Worm (Caenorhabditis elegans) whole organism, L4 larva: ENCODE data around the gene psr-1.

ENCODE experiments used
- F10B5.3 ChIP-seq: sonication (generic microtip); optimal IDR thresholded peaks from 2 replicates; lab custom pipeline; 2016; ENCODE audit warnings: mild to moderate bottlenecking, missing genetic modification characterization, missing compliant biosample characterization
- F37D6.2 ChIP-seq: sonication (generic microtip); optimal IDR thresholded peaks from 2 replicates; lab custom pipeline; 2016; ENCODE audit warnings: mild to moderate bottlenecking, missing genetic modification characterization, missing compliant biosample characterization
- Y48G9A.11 ChIP-seq: fragments of 200-800 bp; sonication (Bioruptor generic); IDR thresholded peaks from 2 replicates; pipeline ENCODE4 v1.3.6; 2022; ENCODE audit warnings: missing genetic modification reagents, missing genetic modification characterization, missing compliant biosample characterization
- Y5F2A.4 ChIP-seq: fragments of 200-800 bp; sonication (Bioruptor generic); optimal IDR thresholded peaks from 2 replicates; lab custom pipeline; 2018; ENCODE audit warnings: mild to moderate bottlenecking, missing genetic modification characterization, missing compliant biosample characterization
- ZK546.5 ChIP-seq, 2 experiments: sonication (generic microtip); optimal IDR thresholded peaks; 2 replicates each; lab custom pipeline; 2017; ENCODE audit warnings: missing biosample characterization in 2 of 2, missing genetic modification characterization in 2 of 2
- aha-1 ChIP-seq: fragments of 150-350 bp; peaks from one replicate; lab custom pipeline; 2014; ENCODE audit warnings: missing biosample characterization, missing genetic modification characterization
- arid-1 ChIP-seq: fragments of 200-800 bp; sonication (Bioruptor generic); conservative IDR thresholded peaks from 2 replicates; pipeline ENCODE4 v1.3.6; 2022; ENCODE audit warnings: missing genetic modification reagents, missing genetic modification characterization, missing compliant biosample characterization
- ceh-62 ChIP-seq: sonication (generic microtip); optimal IDR thresholded peaks from 2 replicates; lab custom pipeline; 2017; ENCODE audit warnings: missing biosample characterization, missing genetic modification characterization
- ces-1 ChIP-seq: fragments of 150-350 bp; sonication (generic microtip); optimal IDR thresholded peaks from 4 replicates; lab custom pipeline; 2014; ENCODE audit warnings: missing biosample characterization, missing genetic modification reagents, missing genetic modification characterization
- ctbp-1 ChIP-seq: fragments of 200-800 bp; sonication (Bioruptor generic); IDR thresholded peaks from 2 replicates; pipeline ENCODE4 v1.3.6; 2022; ENCODE audit warnings: missing genetic modification reagents, missing genetic modification characterization, missing compliant biosample characterization
- gei-8 ChIP-seq: fragments of 200-800 bp; sonication (Bioruptor generic); optimal IDR thresholded peaks from 2 replicates; lab custom pipeline; 2018; ENCODE audit warnings: mild to moderate bottlenecking, missing genetic modification characterization, missing compliant biosample characterization
- hlh-30 ChIP-seq: sonication (generic microtip); optimal IDR thresholded peaks from 2 replicates; lab custom pipeline; 2017; ENCODE audit warnings: antibody characterized with exemption, mild to moderate bottlenecking, missing genetic modification characterization, missing compliant biosample characterization; ENCODE audit not compliant: insufficient read depth
- jun-1 ChIP-seq: fragments of 150-350 bp; optimal IDR thresholded peaks from 2 replicates; lab custom pipeline; 2014; ENCODE audit warnings: missing biosample characterization, missing genetic modification reagents, missing genetic modification characterization
- lim-7 ChIP-seq: fragments of 200-800 bp; sonication (Bioruptor generic); IDR thresholded peaks from 2 replicates; pipeline ENCODE4 v1.3.6; 2022; ENCODE audit warnings: missing genetic modification characterization, missing compliant biosample characterization
- lin-13 ChIP-seq: fragments of 150-350 bp; optimal IDR thresholded peaks from 2 replicates; lab custom pipeline; 2014; ENCODE audit warnings: missing biosample characterization, missing genetic modification reagents, missing genetic modification characterization
- lin-15B ChIP-seq: fragments of 150-350 bp; sonication (generic microtip); optimal IDR thresholded peaks from 3 replicates; lab custom pipeline; 2014; ENCODE audit warnings: missing biosample characterization, missing genetic modification characterization
- lin-39 ChIP-seq: fragments of 150-350 bp; optimal IDR thresholded peaks from 2 replicates; lab custom pipeline; 2014; ENCODE audit warnings: missing biosample characterization, missing genetic modification reagents, missing genetic modification characterization
- lir-3 ChIP-seq: sonication (generic microtip); optimal IDR thresholded peaks from 2 replicates; lab custom pipeline; 2016; ENCODE audit warnings: mild to moderate bottlenecking, missing genetic modification characterization, missing compliant biosample characterization
- lsy-2 ChIP-seq, 2 experiments: fragments of 150-350 bp in 1 of 2; sonication (generic microtip) in 1 of 2; optimal IDR thresholded peaks; 2 replicates each; lab custom pipeline; 2014 to 2017; ENCODE audit warnings: missing biosample characterization in 2 of 2, missing genetic modification characterization in 2 of 2
- madf-5 ChIP-seq, 2 experiments: fragments of 200-800 bp; sonication (Bioruptor generic); IDR thresholded peaks; 2 replicates each; pipeline ENCODE4 v1.3.6; 2022; ENCODE audit warnings: missing compliant biosample characterization in 2 of 2, missing genetic modification characterization in 2 of 2
- mdl-1 ChIP-seq, 2 experiments: fragments of 150-350 bp in 1 of 2; sonication (generic microtip) in 1 of 2; optimal IDR thresholded peaks; 2 replicates each; lab custom pipeline; 2014 to 2017; ENCODE audit warnings: missing biosample characterization in 2 of 2, missing genetic modification characterization in 2 of 2
- mxl-3 ChIP-seq: fragments of 200-800 bp; sonication (Bioruptor generic); optimal IDR thresholded peaks from 2 replicates; lab custom pipeline; 2018; ENCODE audit warnings: mild to moderate bottlenecking, missing genetic modification characterization, missing compliant biosample characterization
- nhr-10 ChIP-seq: fragments of 150-350 bp; optimal IDR thresholded peaks from 2 replicates; lab custom pipeline; 2014; ENCODE audit warnings: missing biosample characterization, missing genetic modification characterization
- nhr-102 ChIP-seq: sonication (generic microtip); optimal IDR thresholded peaks from 2 replicates; lab custom pipeline; 2016; ENCODE audit warnings: mild to moderate bottlenecking, missing genetic modification characterization, moderate library complexity, missing compliant biosample characterization
- nhr-28 ChIP-seq: fragments of 150-350 bp; optimal IDR thresholded peaks from 2 replicates; lab custom pipeline; 2014; ENCODE audit warnings: missing biosample characterization, missing genetic modification characterization
- nhr-76 ChIP-seq: fragments of 150-350 bp; optimal IDR thresholded peaks from 2 replicates; lab custom pipeline; 2014; ENCODE audit warnings: missing biosample characterization, missing genetic modification characterization
- nhr-77 ChIP-seq: fragments of 150-350 bp; optimal IDR thresholded peaks from 2 replicates; lab custom pipeline; 2014; ENCODE audit warnings: missing biosample characterization, missing genetic modification characterization
- php-3 ChIP-seq: fragments of 200-800 bp; sonication (Bioruptor generic); IDR thresholded peaks from 2 replicates; pipeline ENCODE4 v1.3.6; 2022; ENCODE audit warnings: missing genetic modification reagents, missing genetic modification characterization, missing compliant biosample characterization
- rbr-2 ChIP-seq: sonication (generic microtip); optimal IDR thresholded peaks from 2 replicates; lab custom pipeline; 2016; ENCODE audit warnings: missing genotype, missing genetic modification characterization, missing compliant biosample characterization
- saeg-2 ChIP-seq: fragments of 200-800 bp; sonication (Bioruptor generic); IDR thresholded peaks from 2 replicates; pipeline ENCODE4 v1.3.6; 2022; ENCODE audit warnings: missing genetic modification reagents, missing genetic modification characterization, missing compliant biosample characterization
- set-16 ChIP-seq: fragments of 200-800 bp; sonication (Bioruptor generic); IDR thresholded peaks from 2 replicates; pipeline ENCODE4 v1.3.6; 2022; ENCODE audit warnings: missing genetic modification reagents, missing genetic modification characterization, missing compliant biosample characterization
- snpc-4 ChIP-seq: fragments of 150-350 bp; optimal IDR thresholded peaks from 2 replicates; lab custom pipeline; 2014; ENCODE audit warnings: missing biosample characterization, missing genetic modification characterization
- spr-3 ChIP-seq: fragments of 200-800 bp; sonication (Bioruptor generic); optimal IDR thresholded peaks from 2 replicates; lab custom pipeline; 2018; ENCODE audit warnings: mild to moderate bottlenecking, missing genetic modification characterization, missing compliant biosample characterization
- unc-130 ChIP-seq: sonication (generic microtip); optimal IDR thresholded peaks from 2 replicates; lab custom pipeline; 2016; ENCODE audit warnings: missing genetic modification reagents, missing genetic modification characterization, missing compliant biosample characterization
- unc-39 ChIP-seq: sonication (generic microtip); optimal IDR thresholded peaks from 2 replicates; lab custom pipeline; 2017; ENCODE audit warnings: missing biosample characterization, missing genetic modification characterization
- unc-62 ChIP-seq, 3 experiments: fragments of 150-350 bp in 1 of 3; sonication (generic microtip); optimal IDR thresholded peaks in 2 of 3; peaks in 1 of 3; 1 replicate in 1 of 3; 2 replicates in 2 of 3; lab custom pipeline; 2014 to 2017; ENCODE audit warnings: missing biosample characterization in 3 of 3, missing genetic modification characterization in 3 of 3, missing genetic modification reagents in 3 of 3, missing genotype in 1 of 3
- zag-1 ChIP-seq: fragments of 150-350 bp; optimal IDR thresholded peaks from 2 replicates; lab custom pipeline; 2014; ENCODE audit warnings: missing biosample characterization, missing genetic modification characterization
- zip-11 ChIP-seq: fragments of 200-800 bp; sonication (Bioruptor generic); IDR thresholded peaks from 2 replicates; pipeline ENCODE4 v1.3.6; 2022; ENCODE audit warnings: missing genetic modification characterization, missing compliant biosample characterization
- ztf-11 ChIP-seq: fragments of 150-350 bp; optimal IDR thresholded peaks from 2 replicates; lab custom pipeline; 2014; ENCODE audit warnings: missing biosample characterization, missing genetic modification characterization

psr-1 gene

DNA sequence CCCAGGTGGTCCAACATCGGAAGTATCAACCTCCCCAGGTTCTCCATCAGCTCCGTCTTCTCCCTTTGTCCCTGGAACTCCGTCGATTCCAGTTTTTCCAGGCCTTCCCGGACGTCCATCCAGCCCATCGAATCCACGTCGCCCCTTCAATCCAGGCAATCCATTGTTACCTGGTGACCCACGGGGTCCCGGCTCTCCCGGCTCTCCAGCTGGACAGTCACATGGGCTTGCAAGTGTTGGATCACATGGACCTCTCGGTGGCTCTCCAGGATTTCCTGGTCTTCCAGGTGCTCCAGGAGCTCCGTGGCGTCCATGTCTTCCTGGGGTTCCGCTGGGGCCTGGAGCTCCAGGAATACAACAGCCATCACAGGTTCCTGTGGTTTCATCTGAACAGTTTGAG lies 44.4 kb upstream of the psr-1 start:
- no peak for TF ChIP-seq ztf-11 (tag; lab: Kevin White, UChicago)
- TF ChIP-seq Y48G9A.11 (GFP tag; lab: Robert Waterston, UW), result no peak
- TF ChIP-seq ZK546.5 (tag; optimal IDR thresholded peaks at IDR 0.05; lab: Kevin White, UChicago), result no peak
- TF ChIP-seq arid-1 (GFP tag; lab: Robert Waterston, UW), result no peak
- no peak for TF ChIP-seq nhr-76 (tag; lab: Kevin White, UChicago)
- TF ChIP-seq lir-3, result no peak
- TF ChIP-seq php-3 (GFP tag; lab: Robert Waterston, UW), result peak; percentile 5; the same call in 1 of the 2 replicates
- peak; percentile 90 for TF ChIP-seq set-16 (GFP tag; lab: Robert Waterston, UW)
- TF ChIP-seq gei-8 (GFP tag; lab: Kevin White, UChicago), result no peak
- TF ChIP-seq ceh-62 (tag; lab: Kevin White, UChicago), result no peak
- 0 out of 4 replicates have a peak, but pooled peaks of 1 of the 2 experiments have one; percentile 4 for TF ChIP-seq madf-5 (GFP tag; IDR thresholded peaks at IDR 0.05; lab: Robert Waterston, UW)
- TF ChIP-seq zip-11 (GFP tag; lab: Robert Waterston, UW), result no peak
- TF ChIP-seq lin-13, result no peak
- TF ChIP-seq rbr-2, result no peak
- no peak for TF ChIP-seq lin-39 (tag; lab: Kevin White, UChicago)
- no peak for TF ChIP-seq nhr-102 (tag; lab: Kevin White, UChicago)

DNA sequence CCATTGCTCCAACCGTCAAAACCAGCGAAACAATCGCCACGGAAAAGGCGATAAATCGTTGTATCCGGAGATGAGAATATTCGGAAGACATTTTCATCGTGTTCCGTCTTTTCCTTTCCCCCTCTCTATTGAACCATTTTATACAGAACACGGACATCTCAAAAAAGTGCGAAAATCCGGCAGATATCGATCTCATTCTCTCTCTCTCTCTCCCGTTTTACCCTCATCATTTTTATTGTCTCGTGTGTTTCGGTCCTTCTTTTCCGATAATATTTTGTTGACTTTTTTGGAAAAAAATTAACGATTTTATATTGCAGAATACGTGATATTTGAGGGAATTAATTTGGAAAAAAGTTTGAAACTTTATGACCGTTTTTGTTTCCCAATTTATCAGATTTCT lies 43.5 kb upstream of the psr-1 start, which contains the start of gene col-110:
TSS of gene col-110 (minus strand) at position 101 of the 400 bp plus-strand sequence.
- TF ChIP-seq lsy-2 (tag; optimal IDR thresholded peaks at IDR 0.05; lab: Kevin White, UChicago) (no peak), nhr-77 (tag; lab: Kevin White, UChicago) (no peak), nhr-10 (tag; lab: Kevin White, UChicago) (no peak), ctbp-1 (GFP tag; lab: Robert Waterston, UW) (no peak), ceh-62 (tag; lab: Kevin White, UChicago) (no peak), F37D6.2 (no peak), ces-1 (GFP tag; lab: Kevin White, UChicago) (no peak), mxl-3 (no peak), F10B5.3 (tag; lab: Kevin White, UChicago) (no peak), lin-15B (tag; lab: Kevin White, UChicago) (no peak), hlh-30 (tag; lab: Kevin White, UChicago) (no peak), nhr-28 (tag; lab: Kevin White, UChicago) (no peak), mdl-1 (tag; optimal IDR thresholded peaks at IDR 0.05; lab: Kevin White, UChicago) (no peak), Y5F2A.4 (GFP tag; lab: Kevin White, UChicago) (no peak), zag-1 (no peak), spr-3 (GFP tag; lab: Kevin White, UChicago) (no peak), madf-5 (GFP tag; IDR thresholded peaks at IDR 0.05; lab: Robert Waterston, UW) (no peak), unc-130 (GFP tag; lab: Kevin White, UChicago) (no peak), snpc-4 (no peak), lir-3 (no peak)

DNA sequence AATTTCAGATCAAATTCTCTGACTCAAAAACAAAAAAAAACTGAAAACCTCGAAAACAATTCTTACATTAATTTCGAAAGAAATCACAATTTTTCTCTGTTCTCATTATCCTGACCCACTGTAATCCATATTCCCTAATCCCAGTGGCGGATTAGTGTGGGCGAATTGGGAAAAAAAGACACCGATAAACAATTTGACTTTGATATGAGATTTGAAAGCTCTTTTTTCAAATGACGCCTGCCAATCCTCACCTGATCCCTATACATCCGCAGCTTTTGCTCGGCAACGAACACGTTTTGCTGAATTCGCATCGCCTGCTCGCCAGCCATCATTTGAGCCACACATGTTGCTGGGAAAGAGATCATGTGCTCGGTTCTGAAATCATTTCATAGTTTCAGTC lies 41.3 kb upstream of the psr-1 start:
- no peak for TF ChIP-seq F37D6.2
- no peak for TF ChIP-seq unc-39 (tag; lab: Kevin White, UChicago)
- TF ChIP-seq zag-1, result no peak
- TF ChIP-seq lim-7 (GFP tag; lab: Robert Waterston, UW), result 0 out of 2 replicates have a peak, but pooled peaks have one; percentile 27
- peak; percentile 38 for TF ChIP-seq aha-1 (tag; lab: Kevin White, UChicago)
- TF ChIP-seq jun-1, result no peak
- TF ChIP-seq, all 104 proteins: peak for 2

DNA sequence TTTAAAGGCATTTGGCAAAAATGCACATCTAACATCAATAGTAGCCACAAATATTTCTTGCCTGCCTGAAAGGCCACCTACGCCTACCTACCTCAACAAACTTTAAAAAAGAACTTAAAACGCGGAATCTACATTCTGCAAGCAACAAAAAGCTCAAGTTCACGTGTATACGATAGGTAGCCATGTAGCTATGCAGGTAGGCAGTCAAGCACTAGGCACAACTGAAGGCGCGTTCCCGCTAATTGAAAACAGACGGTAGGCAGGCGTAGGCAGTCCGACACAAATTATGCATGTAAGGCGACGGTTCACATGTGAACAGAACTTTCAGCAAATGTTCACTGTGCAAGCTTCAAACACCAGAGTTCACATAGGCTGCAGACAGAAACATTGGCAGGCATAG lies 40.5 kb upstream of the psr-1 start:
- TF ChIP-seq jun-1 (no peak), saeg-2 (peak; percentile 35; the same call in 1 of the 2 replicates), aha-1 (tag; lab: Kevin White, UChicago) (peak; percentile 88), unc-62 (GFP tag; optimal IDR thresholded peaks at IDR 0.05 in 1 of 2; lab: Kevin White, UChicago) (peak in 1 of 2 experiments; percentile 77), unc-62 (tag; optimal IDR thresholded peaks at IDR 0.05; lab: Kevin White, UChicago) (no peak)
